Worm (Caenorhabditis elegans) whole organism, L4/young adult: Measurements from ENCODE around the gene C14C11.4.

ENCODE experiments used
- W03F9.2 ChIP-seq: fragments of 150-350 bp; optimal IDR thresholded peaks from 2 replicates; lab custom pipeline; 2014; ENCODE audit warnings: missing biosample characterization, missing genetic modification characterization
- dao-5 ChIP-seq: sonication (generic microtip); optimal IDR thresholded peaks from 2 replicates; lab custom pipeline; 2016; ENCODE audit warnings: missing genotype, missing genetic modification characterization, moderate library complexity, missing compliant biosample characterization
- him-1 ChIP-seq: sonication (generic microtip); optimal IDR thresholded peaks from 2 replicates; lab custom pipeline; 2016; ENCODE audit warnings: missing genotype, missing genetic modification reagents, missing genetic modification characterization, missing compliant biosample characterization

The C14C11.4 gene

ce11 chrV:5647359-5647758, at the start of gene C14C11.4:
TSS of gene C14C11.4 (plus strand) at chrV:5647610.
- TF ChIP-seq W03F9.2 (tag; lab: Kevin White, UChicago) (no peak), dao-5 (no peak), him-1 (tag; lab: Kevin White, UChicago) (no peak)

DNA sequence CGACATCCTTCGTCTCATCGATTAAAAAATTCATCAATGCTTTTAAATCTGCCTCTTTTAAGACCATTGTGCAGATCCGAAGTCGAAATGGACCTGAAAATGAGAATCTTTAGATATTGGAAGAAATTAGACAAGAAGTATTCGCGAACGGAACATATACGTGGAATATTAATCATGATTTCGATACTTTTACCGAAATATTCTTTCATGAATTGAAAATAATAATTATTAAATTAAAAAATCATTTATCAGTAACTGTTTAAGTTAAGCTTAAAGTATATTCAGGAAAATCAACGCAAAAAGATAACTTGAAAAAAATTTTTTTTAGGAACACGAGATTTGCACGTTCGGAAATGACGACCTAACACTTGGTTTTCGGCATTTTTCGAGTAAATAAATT, 46.1 kb upstream of the C14C11.4 start, which contains the start of gene CD4.8:
Gene CD4.8, minus strand, starts transcription at position 101 of the 400 bp plus-strand sequence.
- TF ChIP-seq dao-5 (no peak), W03F9.2 (tag; lab: Kevin White, UChicago) (no peak), him-1 (tag; lab: Kevin White, UChicago) (no peak)

- TF ChIP-seq W03F9.2 (tag; lab: Kevin White, UChicago) (no peak), dao-5 (no peak), him-1 (tag; lab: Kevin White, UChicago) (no peak)
Observed at ce11 chrV:5606255-5606654, 41.2 kb upstream of the C14C11.4 start, which contains the start of gene CD4.1. TSS of gene CD4.1 (plus strand) at chrV:5606555.

DNA sequence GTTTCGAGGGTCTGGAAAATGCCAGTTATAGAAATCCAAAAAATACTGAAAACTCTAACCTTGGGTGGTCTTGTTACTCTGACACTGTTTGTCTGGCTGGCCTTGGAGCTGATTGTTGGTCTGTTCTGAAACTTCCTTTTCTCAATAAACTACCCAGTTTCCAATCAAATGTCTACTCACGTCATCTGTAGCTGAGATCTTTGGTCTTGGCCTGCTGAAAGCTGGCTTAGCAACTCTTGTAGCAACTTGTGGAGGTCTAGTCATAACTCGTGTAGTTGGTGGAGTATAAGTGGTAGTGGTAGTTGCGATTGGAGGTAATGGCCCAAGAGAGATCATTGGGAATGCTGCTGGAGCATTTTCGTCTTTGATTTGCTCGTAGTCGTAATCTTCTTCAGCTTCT, 37.2 kb upstream of the C14C11.4 start:
- TF ChIP-seq W03F9.2 (tag; lab: Kevin White, UChicago): no peak
- TF ChIP-seq dao-5: no peak
- TF ChIP-seq him-1 (tag; lab: Kevin White, UChicago): no peak

DNA sequence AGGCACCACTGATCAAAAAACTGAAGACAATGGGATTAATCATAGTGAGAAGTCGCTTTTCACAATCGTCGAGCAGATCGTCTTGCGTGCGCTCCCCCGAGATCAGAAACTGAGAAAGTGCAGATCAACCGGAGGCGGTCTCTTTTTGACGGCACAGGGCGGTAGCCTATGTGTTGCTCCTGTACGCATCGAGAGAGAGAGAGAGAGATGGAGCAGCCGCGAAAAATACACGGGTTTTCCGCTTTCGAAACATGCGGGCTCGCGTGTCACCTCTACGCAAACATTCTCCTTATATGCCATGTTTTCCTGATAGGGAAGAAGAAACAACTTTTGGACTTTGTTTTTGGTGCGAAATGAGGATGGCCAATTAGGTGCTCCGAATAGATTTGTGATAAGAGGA, 34.3 kb upstream of the C14C11.4 start, which contains the start of gene lrpc-1:
Gene lrpc-1, minus strand, starts transcription at position 101 of the 400 bp plus-strand sequence.
- TF ChIP-seq W03F9.2 (tag; lab: Kevin White, UChicago) (no peak), him-1 (tag; lab: Kevin White, UChicago) (no peak), dao-5 (no peak)

ce11 chrV:5614724-5615123, 32.7 kb upstream of the C14C11.4 start, which contains the start of gene M03E7.3:
TSS of gene M03E7.3 (plus strand) at chrV:5615024.
- TF ChIP-seq dao-5 (no peak), W03F9.2 (tag; lab: Kevin White, UChicago) (no peak), him-1 (tag; lab: Kevin White, UChicago) (no peak)

ce11 chrV:5617301-5617700, 30.1 kb upstream of the C14C11.4 start, which contains the start of gene M03E7.2:
TSS of gene M03E7.2 (plus strand) at chrV:5617601.
- TF ChIP-seq W03F9.2 (tag; lab: Kevin White, UChicago): no peak
- no peak for TF ChIP-seq dao-5
- TF ChIP-seq him-1 (tag; lab: Kevin White, UChicago): no peak

DNA sequence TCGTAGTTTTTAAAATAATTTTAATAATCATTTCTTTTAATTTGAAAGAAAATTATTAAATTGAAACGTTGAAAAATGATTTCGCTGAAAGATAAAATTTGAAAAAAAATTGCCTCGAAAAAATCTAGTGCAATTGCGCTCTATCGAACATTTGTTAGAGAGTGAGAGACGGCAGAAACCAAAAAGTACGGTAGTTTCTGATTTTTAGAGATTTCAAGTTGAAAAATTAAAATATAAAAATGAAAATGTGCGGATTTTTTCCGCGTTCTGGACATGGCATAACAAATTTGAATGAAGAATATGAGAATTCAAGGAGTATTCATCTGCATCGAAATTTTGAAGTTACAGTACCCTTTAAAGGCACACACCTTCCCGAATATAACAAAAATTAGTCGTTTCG, 28.0 kb upstream of the C14C11.4 start:
- no peak for TF ChIP-seq W03F9.2 (tag; lab: Kevin White, UChicago)
- TF ChIP-seq him-1 (tag; lab: Kevin White, UChicago): no peak
- TF ChIP-seq dao-5: no peak

DNA sequence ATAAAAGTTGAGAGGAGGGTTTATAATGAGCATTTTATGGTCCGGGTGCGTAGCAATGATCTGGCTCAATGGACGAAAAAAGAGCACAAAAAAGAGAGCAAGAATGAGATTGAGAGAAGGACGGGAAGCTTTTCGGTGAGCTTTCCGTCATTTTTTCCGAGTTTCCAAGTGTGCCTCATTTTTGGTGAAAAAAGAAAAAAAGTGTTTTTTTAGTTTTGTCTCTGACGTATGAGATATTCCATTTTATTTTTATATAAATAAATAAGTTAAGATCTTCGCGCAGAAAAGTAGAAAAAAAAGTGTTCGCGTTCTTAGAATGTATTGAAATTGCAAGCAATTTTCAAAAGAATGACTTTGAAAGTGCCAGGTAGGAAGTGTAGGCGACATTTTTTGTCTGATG, 27.4 kb upstream of the C14C11.4 start, which contains the start of gene memb-2:
Gene memb-2, minus strand, starts transcription at position 101 of the 400 bp plus-strand sequence.
- TF ChIP-seq dao-5 (no peak), W03F9.2 (tag; lab: Kevin White, UChicago) (no peak), him-1 (tag; lab: Kevin White, UChicago) (no peak)

- no peak for TF ChIP-seq W03F9.2 (tag; lab: Kevin White, UChicago)
- no peak for TF ChIP-seq him-1 (tag; lab: Kevin White, UChicago)
- no peak for TF ChIP-seq dao-5
Observed at ce11 chrV:5621390-5621789, 26.0 kb upstream of the C14C11.4 start, which contains the start of gene M03E7.1. TSS of gene M03E7.1 (plus strand) at chrV:5621690.

- TF ChIP-seq him-1 (tag; lab: Kevin White, UChicago): no peak
- TF ChIP-seq W03F9.2 (tag; lab: Kevin White, UChicago): no peak
- no peak for TF ChIP-seq dao-5
Observed at ce11 chrV:5628014-5628413, 19.4 kb upstream of the C14C11.4 start.

DNA sequence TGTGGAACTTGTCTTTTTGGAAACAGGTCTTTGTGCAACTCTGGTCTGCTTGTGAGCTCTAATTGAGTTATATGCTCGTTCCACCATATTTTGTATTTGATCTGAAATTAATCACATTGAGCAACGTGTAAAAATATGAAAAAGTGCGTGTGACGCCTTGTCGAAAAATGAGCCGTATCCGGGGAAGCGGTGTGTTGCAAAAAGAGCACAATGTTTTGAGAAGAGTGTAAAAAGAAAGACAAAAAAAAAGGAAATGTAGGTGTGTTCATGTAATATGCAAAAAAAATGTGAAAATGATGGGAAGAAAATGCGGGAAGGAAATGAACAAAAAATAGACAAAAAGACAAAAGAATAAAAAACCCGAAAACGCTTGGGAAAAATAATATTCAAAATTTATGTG, 16.6 kb upstream of the C14C11.4 start, which contains the start of gene acy-4:
Gene acy-4, minus strand, starts transcription at position 101 of the 400 bp plus-strand sequence.
- no peak for TF ChIP-seq dao-5
- no peak for TF ChIP-seq W03F9.2 (tag; lab: Kevin White, UChicago)
- TF ChIP-seq him-1 (tag; lab: Kevin White, UChicago): no peak

DNA sequence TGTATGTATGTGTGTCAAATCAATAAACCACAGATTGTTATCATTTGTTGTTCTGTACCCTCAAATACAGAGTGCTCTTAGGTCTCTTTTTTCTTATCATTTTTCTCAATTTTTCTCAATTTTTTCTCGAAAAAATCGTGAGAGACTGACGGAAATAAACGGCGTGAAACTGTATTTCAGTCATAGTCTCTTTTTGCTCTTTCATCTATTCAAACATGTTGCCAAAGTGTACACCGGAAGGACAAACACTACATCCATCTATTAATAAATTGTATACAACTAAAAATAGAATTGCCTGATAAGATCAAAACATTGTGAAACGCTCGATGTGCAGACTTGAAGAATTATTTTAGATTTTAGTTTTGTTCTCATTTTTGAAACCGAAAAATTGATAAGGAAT, 13.0 kb upstream of the C14C11.4 start:
- TF ChIP-seq W03F9.2 (tag; lab: Kevin White, UChicago): no peak
- TF ChIP-seq dao-5: no peak
- TF ChIP-seq him-1 (tag; lab: Kevin White, UChicago): no peak

ce11 chrV:5644171-5644570, 3.2 kb upstream of the C14C11.4 start, which contains the start of gene srx-117:
TSS of gene srx-117 (plus strand) at chrV:5644471.
- TF ChIP-seq dao-5 (no peak), him-1 (tag; lab: Kevin White, UChicago) (no peak)

DNA sequence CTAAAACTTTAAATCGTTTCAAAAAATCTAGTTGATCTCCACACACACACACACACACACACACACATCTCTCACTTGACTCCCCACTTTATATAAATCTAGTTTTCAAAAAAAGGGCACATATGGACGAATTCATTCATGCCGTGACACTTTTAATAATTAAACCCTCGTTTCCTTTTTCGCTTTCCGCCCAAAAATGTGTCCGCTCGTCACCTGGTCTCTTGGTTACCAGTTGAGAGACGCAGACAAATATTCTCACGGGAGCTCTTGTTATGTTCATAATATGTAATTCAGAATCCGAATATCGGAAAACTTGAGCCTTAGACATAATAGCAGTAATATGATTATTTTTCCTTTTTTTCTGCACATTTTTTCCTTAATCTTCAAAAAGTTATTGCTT, 4.5 kb downstream of the C14C11.4 start:
- TF ChIP-seq dao-5: no peak
